Worm (Caenorhabditis elegans): ENCODE measurements around the gene T08D2.6.
"Not testable (repeated sequence)": the region's sequence is repeated elsewhere in the genome, so short reads cannot be mapped to it uniquely, and the experiment has no call there.

DNA sequence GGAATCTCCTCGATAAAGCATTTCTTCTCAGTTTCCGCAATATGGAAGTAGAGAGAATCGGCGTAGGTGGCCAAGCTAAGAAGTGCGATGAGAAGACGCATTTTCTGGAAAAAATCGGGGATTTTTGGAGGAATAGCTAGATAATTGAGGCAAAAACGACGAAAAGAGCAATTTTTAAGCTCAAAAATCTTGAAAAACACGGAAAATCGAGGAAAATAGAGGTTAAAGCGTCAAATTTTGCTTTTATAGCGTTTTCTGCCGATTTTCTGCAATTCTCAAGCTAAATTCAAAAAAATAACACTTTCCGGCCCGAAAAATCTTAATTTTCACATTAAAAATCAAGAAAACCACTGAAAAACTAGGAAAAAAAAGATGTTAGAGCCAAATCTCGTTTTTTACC, 18.9 kb downstream of the T08D2.6 start, which contains the start of gene tmed-12:
- TF ChIP-seq dao-5, him-1, W03F9.2 (tag; optimal IDR thresholded peaks at IDR 0.05): not testable (repeated sequence)
